Fruit fly (Drosophila melanogaster) whole organism, embryonic: ENCODE results near the gene CG7101.

Source experiments
- Adf1 ChIP-seq: fragments of 200-800 bp; sonication (Bioruptor generic); IDR thresholded peaks from 2 replicates; pipeline ENCODE4 v1.3.6; 2022; ENCODE audit warnings: missing biosample characterization, missing genetic modification characterization
- Bdp1 ChIP-seq: fragments of 200-800 bp; sonication (Bioruptor generic); optimal IDR thresholded peaks from 3 replicates; lab custom pipeline; 2016; ENCODE audit warnings: missing biosample characterization, missing genetic modification characterization
- CG10366 ChIP-seq: fragments of 200-800 bp; sonication (Bioruptor generic); IDR thresholded peaks from 2 replicates; pipeline ENCODE4 v1.3.6; 2022; ENCODE audit warnings: missing biosample characterization, missing genetic modification characterization
- CG10462 ChIP-seq: fragments of 200-800 bp; sonication (Bioruptor generic); optimal IDR thresholded peaks from 2 replicates; lab custom pipeline; 2016; ENCODE audit warnings: missing biosample characterization, missing genetic modification characterization
- CG10543 ChIP-seq: fragments of 200-800 bp; sonication (Bioruptor generic); optimal IDR thresholded peaks from 3 replicates; lab custom pipeline; 2017; ENCODE audit warnings: missing biosample characterization, mild to moderate bottlenecking, missing genetic modification characterization, moderate library complexity
- CG10654 ChIP-seq: fragments of 200-800 bp; sonication (Bioruptor generic); optimal IDR thresholded peaks from 2 replicates; lab custom pipeline; 2016; ENCODE audit warnings: missing biosample characterization, missing genetic modification characterization
- CG12104 ChIP-seq: fragments of 200-800 bp; sonication (Bioruptor generic); optimal IDR thresholded peaks from 3 replicates; lab custom pipeline; 2016; ENCODE audit warnings: missing biosample characterization, missing genetic modification characterization
- CG12299 ChIP-seq: fragments of 200-800 bp; sonication (Bioruptor generic); optimal IDR thresholded peaks from 2 replicates; lab custom pipeline; 2018; ENCODE audit warnings: missing biosample characterization, mild to moderate bottlenecking, missing genetic modification characterization
- CG1233 ChIP-seq: fragments of 200-800 bp; sonication (Bioruptor generic); optimal IDR thresholded peaks from 4 replicates; lab custom pipeline; 2018; ENCODE audit warnings: missing biosample characterization, mild to moderate bottlenecking, missing genetic modification characterization
- CG14050 ChIP-seq: fragments of 200-800 bp; sonication (Bioruptor generic); IDR thresholded peaks from 3 replicates; pipeline ENCODE4 v1.3.6; 2022; ENCODE audit warnings: missing biosample characterization, missing genetic modification characterization
- CG18599 ChIP-seq: fragments of 200-800 bp; sonication (Bioruptor generic); optimal IDR thresholded peaks from 3 replicates; lab custom pipeline; 2017; ENCODE audit warnings: missing biosample characterization, missing genetic modification characterization, mild to moderate bottlenecking, moderate library complexity, missing genetic modification reagents
- CG18619 ChIP-seq: fragments of 200-800 bp; sonication (Bioruptor generic); optimal IDR thresholded peaks from 3 replicates; lab custom pipeline; 2017; ENCODE audit warnings: missing biosample characterization, mild to moderate bottlenecking, missing genetic modification characterization
- CG30431 ChIP-seq: fragments of 200-800 bp; sonication (Bioruptor generic); optimal IDR thresholded peaks from 2 replicates; lab custom pipeline; 2017; ENCODE audit warnings: missing biosample characterization, missing genetic modification characterization
- CG33557 ChIP-seq: fragments of 200-800 bp; sonication (Bioruptor generic); optimal IDR thresholded peaks from 2 replicates; lab custom pipeline; 2019; ENCODE audit warnings: missing biosample characterization, mild to moderate bottlenecking, missing genetic modification characterization, moderate library complexity
- CG42726 ChIP-seq: fragments of 200-800 bp; sonication (Bioruptor generic); IDR thresholded peaks from 2 replicates; pipeline ENCODE4 v1.3.6; 2022; ENCODE audit warnings: missing biosample characterization, missing genetic modification characterization; ENCODE audit not compliant: partially characterized antibody
- CG4617 ChIP-seq: fragments of 200-800 bp; sonication (Bioruptor generic); optimal IDR thresholded peaks from 3 replicates; lab custom pipeline; 2016; ENCODE audit warnings: missing biosample characterization, missing genetic modification characterization, borderline replicate concordance
- CG5180 ChIP-seq: fragments of 200-800 bp; sonication (Bioruptor generic); optimal IDR thresholded peaks from 3 replicates; lab custom pipeline; 2017; ENCODE audit warnings: missing biosample characterization, missing genetic modification characterization, mild to moderate bottlenecking, moderate library complexity, missing genetic modification reagents
- CG8388 ChIP-seq: fragments of 200-800 bp; sonication (Bioruptor generic); optimal IDR thresholded peaks from 2 replicates; lab custom pipeline; 2019; ENCODE audit warnings: missing biosample characterization, mild to moderate bottlenecking, missing genetic modification characterization, moderate library complexity
- D ChIP-seq, 2 experiments: fragments of 200-800 bp in 1 of 2; fragments of >200 bp in 1 of 2; sonication (Bioruptor generic) in 1 of 2; optimal IDR thresholded peaks; 2 replicates in 1 of 2; 3 replicates in 1 of 2; lab custom pipeline; 2017; ENCODE audit warnings: mild to moderate bottlenecking in 1 of 2, missing biosample characterization in 1 of 2, missing genetic modification characterization in 1 of 2, missing genetic modification reagents in 1 of 2
- Dfd ChIP-seq, 2 experiments: fragments of >200 bp; optimal IDR thresholded peaks; 2 replicates each; lab custom pipeline; 2017; ENCODE audit warnings: missing biosample characterization in 2 of 2, missing genetic modification characterization in 2 of 2
- Drgx ChIP-seq: fragments of 200-800 bp; sonication (Bioruptor generic); IDR thresholded peaks from 2 replicates; pipeline ENCODE4 v1.3.6; 2022; ENCODE audit warnings: missing biosample characterization, missing genetic modification characterization
- Eip74EF ChIP-seq, 2 experiments: fragments of 200-800 bp in 1 of 2; fragments of >200 bp in 1 of 2; sonication (Bioruptor generic) in 1 of 2; optimal IDR thresholded peaks; 2 replicates each; lab custom pipeline; 2017 to 2019; ENCODE audit warnings: missing biosample characterization in 2 of 2, missing genetic modification characterization in 2 of 2, mild to moderate bottlenecking in 1 of 2, moderate library complexity in 1 of 2
- HLH3B ChIP-seq: fragments of 200-800 bp; sonication (Bioruptor generic); IDR thresholded peaks from 2 replicates; pipeline ENCODE4 v1.3.6; 2022; ENCODE audit warnings: missing biosample characterization, missing genetic modification characterization
- Hmx ChIP-seq: fragments of 200-800 bp; sonication (Bioruptor generic); optimal IDR thresholded peaks from 2 replicates; lab custom pipeline; 2016; ENCODE audit warnings: missing biosample characterization, missing genetic modification characterization
- Hsf ChIP-seq: fragments of 200-800 bp; sonication (Bioruptor generic); optimal IDR thresholded peaks from 3 replicates; lab custom pipeline; 2016; ENCODE audit warnings: missing biosample characterization, missing genetic modification characterization
- Max ChIP-seq: fragments of 200-800 bp; sonication (Bioruptor generic); optimal IDR thresholded peaks from 2 replicates; lab custom pipeline; 2016; ENCODE audit warnings: missing biosample characterization, mild to moderate bottlenecking, missing genetic modification characterization
- Nf-YA ChIP-seq: fragments of 200-800 bp; sonication (Bioruptor generic); IDR thresholded peaks from 2 replicates; pipeline ENCODE4 v1.3.6; 2022; ENCODE audit warnings: missing biosample characterization, missing genetic modification characterization
- NfI ChIP-seq: fragments of 200-800 bp; sonication (Bioruptor generic); optimal IDR thresholded peaks from 3 replicates; lab custom pipeline; 2018; ENCODE audit warnings: missing biosample characterization, mild to moderate bottlenecking, missing genetic modification characterization, moderate library complexity
- Oli ChIP-seq: fragments of 200-800 bp; sonication (Bioruptor generic); optimal IDR thresholded peaks from 2 replicates; lab custom pipeline; 2018; ENCODE audit warnings: missing biosample characterization, mild to moderate bottlenecking, missing genetic modification characterization, moderate library complexity
- az2 ChIP-seq: fragments of 200-800 bp; sonication (Bioruptor generic); optimal IDR thresholded peaks from 3 replicates; lab custom pipeline; 2016; ENCODE audit warnings: missing biosample characterization, missing genetic modification characterization
- ci ChIP-seq: fragments of 200-800 bp; sonication (Bioruptor generic); IDR thresholded peaks from 3 replicates; pipeline ENCODE4 v1.3.6; 2022; ENCODE audit warnings: missing biosample characterization, missing genetic modification characterization
- crol ChIP-seq: fragments of 200-800 bp; sonication (Bioruptor generic); IDR thresholded peaks from 2 replicates; pipeline ENCODE4 v1.3.6; 2022; ENCODE audit warnings: missing biosample characterization, missing genetic modification characterization
- danr ChIP-seq: fragments of 200-800 bp; sonication (Bioruptor generic); IDR thresholded peaks from 2 replicates; pipeline ENCODE4 v1.3.6; 2022; ENCODE audit warnings: missing biosample characterization, missing genetic modification characterization
- dmrt99B ChIP-seq: fragments of 200-800 bp; sonication (Bioruptor generic); optimal IDR thresholded peaks from 2 replicates; lab custom pipeline; 2018; ENCODE audit warnings: missing biosample characterization, mild to moderate bottlenecking, missing genetic modification characterization, moderate library complexity
- esg ChIP-seq: fragments of 200-800 bp; sonication (Bioruptor generic); conservative IDR thresholded peaks from 2 replicates; pipeline ENCODE4 v1.3.6; 2022; ENCODE audit warnings: missing biosample characterization, missing genetic modification characterization
- fu2 ChIP-seq: fragments of 200-800 bp; sonication (Bioruptor generic); optimal IDR thresholded peaks from 2 replicates; lab custom pipeline; 2016; ENCODE audit warnings: missing biosample characterization, missing genetic modification characterization
- gsb-n ChIP-seq: fragments of 200-800 bp; sonication (Bioruptor generic); optimal IDR thresholded peaks from 3 replicates; lab custom pipeline; 2018; ENCODE audit warnings: missing biosample characterization, mild to moderate bottlenecking, missing genetic modification characterization
- jing ChIP-seq: fragments of 200-800 bp; sonication (Bioruptor generic); optimal IDR thresholded peaks from 2 replicates; lab custom pipeline; 2018; ENCODE audit warnings: missing biosample characterization, mild to moderate bottlenecking, missing genetic modification characterization
- lbe ChIP-seq: fragments of 200-800 bp; sonication (Bioruptor generic); optimal IDR thresholded peaks from 2 replicates; lab custom pipeline; 2016; ENCODE audit warnings: missing biosample characterization, mild to moderate bottlenecking, missing genetic modification characterization
- lmd ChIP-seq: fragments of 200-800 bp; sonication (Bioruptor generic); IDR thresholded peaks from 2 replicates; pipeline ENCODE4 v1.3.6; 2022; ENCODE audit warnings: missing biosample characterization, missing genetic modification characterization
- pros ChIP-seq: fragments of 200-800 bp; sonication (Bioruptor generic); optimal IDR thresholded peaks from 3 replicates; lab custom pipeline; 2019; ENCODE audit warnings: missing biosample characterization, mild to moderate bottlenecking, missing genetic modification characterization, moderate library complexity
- slbo ChIP-seq: fragments of 200-800 bp; sonication (Bioruptor generic); IDR thresholded peaks from 2 replicates; pipeline ENCODE4 v1.3.6; 2022; ENCODE audit warnings: missing biosample characterization, missing genetic modification characterization
- sna ChIP-seq: fragments of 200-800 bp; sonication (Bioruptor generic); IDR thresholded peaks from 2 replicates; pipeline ENCODE4 v1.3.6; 2022; ENCODE audit warnings: missing biosample characterization, missing genetic modification characterization; ENCODE audit not compliant: partially characterized antibody
- sr ChIP-seq: fragments of 200-800 bp; sonication (Bioruptor generic); IDR thresholded peaks from 3 replicates; pipeline ENCODE4 v1.3.6; 2022; ENCODE audit warnings: missing biosample characterization, missing genetic modification characterization
- tin ChIP-seq: fragments of 200-800 bp; sonication (Bioruptor generic); optimal IDR thresholded peaks from 3 replicates; lab custom pipeline; 2016; ENCODE audit warnings: missing biosample characterization, missing genetic modification characterization
- tio ChIP-seq: fragments of 200-800 bp; sonication (Bioruptor generic); optimal IDR thresholded peaks from 2 replicates; lab custom pipeline; 2017; ENCODE audit warnings: missing biosample characterization, missing genetic modification characterization, inconsistent platforms
- tna ChIP-seq: fragments of 200-800 bp; sonication (Bioruptor generic); IDR thresholded peaks from 2 replicates; pipeline ENCODE4 v1.3.6; 2022; ENCODE audit warnings: missing biosample characterization, missing genetic modification characterization; ENCODE audit not compliant: partially characterized antibody
- twi ChIP-seq: fragments of 200-800 bp; optimal IDR thresholded peaks from 2 replicates; lab custom pipeline; 2019; ENCODE audit warnings: missing biosample characterization, mild to moderate bottlenecking, missing genetic modification characterization, moderate library complexity
- yki ChIP-seq: fragments of >200 bp; optimal IDR thresholded peaks from 3 replicates; lab custom pipeline; 2018

CG7101 gene

dm6 chrX:18869489-18870132 is 39.2 kb downstream of the CG7101 start (continued):
- TF ChIP-seq CG4617 (GFP tag; lab: Kevin White, UChicago) (no peak), Eip74EF (GFP tag; optimal IDR thresholded peaks at IDR 0.05; lab: Kevin White, UChicago) (peak in 1 of 2 experiments; percentile 35), ci (GFP tag; lab: Robert Waterston, UW) (peak; percentile 65; the same call in 1 of the 3 replicates), D (optimal IDR thresholded peaks at IDR 0.05; lab: Kevin White, UChicago) (no peak), D (GFP tag; optimal IDR thresholded peaks at IDR 0.05; lab: Kevin White, UChicago) (peak; percentile 39), gsb-n (tag; lab: Kevin White, UChicago) (no peak), Max (GFP tag; lab: Kevin White, UChicago) (no peak), tin (GFP tag; lab: Kevin White, UChicago) (peak; percentile 37), CG30431 (GFP tag; lab: Kevin White, UChicago) (peak; percentile 11), esg (peak; percentile 58), CG10462 (no peak), Dfd (GFP tag; optimal IDR thresholded peaks at IDR 0.05; lab: Kevin White, UChicago) (no peak), crol (GFP tag; lab: Robert Waterston, UW) (peak; percentile 81), CG12104 (GFP tag; lab: Kevin White, UChicago) (peak; percentile 57), twi (tag; lab: Kevin White, UChicago) (no peak), dmrt99B (tag; lab: Kevin White, UChicago) (peak; percentile 65), CG14050 (GFP tag; lab: Robert Waterston, UW) (peak; percentile 19; the same call in 1 of the 3 replicates), Drgx (GFP tag; lab: Robert Waterston, UW) (peak; percentile 67), CG10654 (GFP tag; lab: Kevin White, UChicago) (peak; percentile 34), CG1233 (GFP tag; lab: Kevin White, UChicago) (peak; percentile 33), CG18619 (GFP tag; lab: Kevin White, UChicago) (peak; percentile 37), Hmx (GFP tag; lab: Kevin White, UChicago) (no peak), tio (GFP tag; lab: Kevin White, UChicago) (no peak), tna (no peak), CG12299 (tag; lab: Kevin White, UChicago) (no peak), Adf1 (GFP tag; lab: Robert Waterston, UW) (no peak), fu2 (no peak), lmd (GFP tag; lab: Robert Waterston, UW) (peak; percentile 67), CG10543 (GFP tag; lab: Kevin White, UChicago) (no peak), Oli (tag; lab: Kevin White, UChicago) (peak; percentile 55), jing (GFP tag; lab: Kevin White, UChicago) (no peak), CG18599 (GFP tag; lab: Kevin White, UChicago) (peak; percentile 20), lbe (peak; percentile 30), CG42726 (GFP tag; lab: Robert Waterston, UW) (no peak), Hsf (GFP tag; lab: Kevin White, UChicago) (peak; percentile 41), az2 (peak; percentile 31), sna (GFP tag; lab: Robert Waterston, UW) (no peak), NfI (GFP tag; lab: Kevin White, UChicago) (no peak), yki (lab: Kevin White, UChicago) (no peak), CG8388 (GFP tag; lab: Kevin White, UChicago) (peak; percentile 14), slbo (GFP tag; lab: Robert Waterston, UW) (peak; percentile 65), pros (GFP tag; lab: Kevin White, UChicago) (no peak), Bdp1 (GFP tag; lab: Kevin White, UChicago) (no peak), CG5180 (GFP tag; lab: Kevin White, UChicago) (peak; percentile 21), danr (no peak), Nf-YA (0 out of 2 replicates have a peak, but pooled peaks have one; percentile 35), CG33557 (GFP tag; lab: Kevin White, UChicago) (no peak), CG10366 (peak; percentile 56), HLH3B (GFP tag; lab: Robert Waterston, UW) (peak; percentile 54), sr (GFP tag; lab: Robert Waterston, UW) (peak; percentile 64; the same call in 2 of the 3 replicates)
